Worm (Caenorhabditis elegans): ENCODE data around the gene T28C6.3.

ce11 chrIV:8796246-8796645, 23.9 kb upstream of the T28C6.3 start:
- TF ChIP-seq nhr-237 (tag; optimal IDR thresholded peaks at IDR 0.05) (no peak), ceh-82 (tag; optimal IDR thresholded peaks at IDR 0.05) (no peak), hmg-11 (tag; optimal IDR thresholded peaks at IDR 0.05) (peak; percentile 26), tbx-2 (tag; optimal IDR thresholded peaks at IDR 0.05) (no peak), unc-39 (tag; optimal IDR thresholded peaks at IDR 0.05) (no peak), daf-12 (tag; optimal IDR thresholded peaks at IDR 0.05) (no peak), R02D3.7 (tag; optimal IDR thresholded peaks at IDR 0.05) (no peak)
